Worm (Caenorhabditis elegans): Measurements from ENCODE around the gene F01D5.7.

The F01D5.7 gene

ce11 chrII:14044199-14044598 lies 35.7 kb downstream of the F01D5.7 start:
- TF ChIP-seq bed-3 (GFP tag; optimal IDR thresholded peaks at IDR 0.05): no peak
- no peak for TF ChIP-seq nhr-28 (tag; optimal IDR thresholded peaks at IDR 0.05)
- peak; percentile 3 for TF ChIP-seq unc-120 (tag; optimal IDR thresholded peaks at IDR 0.05; ENCODE audit: poor library complexity, severe bottlenecking)

- TF ChIP-seq nhr-2 (tag; optimal IDR thresholded peaks at IDR 0.05): no peak
These were observed 36.8 kb downstream of the F01D5.7 start for ce11 chrII:14045235-14045634.

ce11 chrII:14045934-14046470 lies 37.5 kb downstream of the F01D5.7 start:
- TF ChIP-seq mab-5 (tag; optimal IDR thresholded peaks at IDR 0.05) (no peak), tbx-8 (GFP tag; optimal IDR thresholded peaks at IDR 0.05) (no peak), bed-3 (GFP tag; optimal IDR thresholded peaks at IDR 0.05) (no peak), lin-32 (GFP tag; optimal IDR thresholded peaks at IDR 0.05) (no peak), blmp-1 (tag; optimal IDR thresholded peaks at IDR 0.05) (no peak), unc-39 (tag; optimal IDR thresholded peaks at IDR 0.05) (no peak), nhr-28 (tag; optimal IDR thresholded peaks at IDR 0.05) (no peak), ces-1 (GFP tag; optimal IDR thresholded peaks at IDR 0.05) (no peak), sptf-1 (tag; optimal IDR thresholded peaks at IDR 0.05) (no peak), M03D4.4 (tag; optimal IDR thresholded peaks at IDR 0.05) (no peak), nhr-76 (tag; optimal IDR thresholded peaks at IDR 0.05) (no peak), flh-1 (GFP tag; optimal IDR thresholded peaks at IDR 0.05) (no peak), ceh-43 (GFP tag; optimal IDR thresholded peaks at IDR 0.05) (no peak), unc-62 (GFP tag; optimal IDR thresholded peaks at IDR 0.05) (no peak), ham-2 (GFP tag; optimal IDR thresholded peaks at IDR 0.05) (no peak), pha-4 (tag; optimal IDR thresholded peaks at IDR 0.05) (no peak), ztf-11 (tag; optimal IDR thresholded peaks at IDR 0.05) (no peak), ceh-83 (GFP tag; optimal IDR thresholded peaks at IDR 0.05) (no peak)

- TF ChIP-seq ceh-43 (GFP tag; optimal IDR thresholded peaks at IDR 0.05): no peak
- peak; percentile 33 for TF ChIP-seq blmp-1 (tag; optimal IDR thresholded peaks at IDR 0.05)
- TF ChIP-seq hlh-1 (tag; optimal IDR thresholded peaks at IDR 0.05): peak; percentile 5
These were observed 38.0 kb downstream of the F01D5.7 start for ce11 chrII:14046491-14046890.

ce11 chrII:14049097-14049496 lies 40.6 kb downstream of the F01D5.7 start:
- TF ChIP-seq hlh-1 (tag; optimal IDR thresholded peaks at IDR 0.05) (peak; percentile 90), unc-62 (GFP tag; optimal IDR thresholded peaks at IDR 0.05) (peak; percentile 68), unc-120 (tag; optimal IDR thresholded peaks at IDR 0.05; ENCODE audit: poor library complexity, severe bottlenecking) (peak; percentile 65), elt-1 (tag; optimal IDR thresholded peaks at IDR 0.05; ENCODE audit: borderline replicate concordance, insufficient read depth) (peak; percentile 30), lin-13 (tag; optimal IDR thresholded peaks at IDR 0.05) (no peak), ham-2 (GFP tag; optimal IDR thresholded peaks at IDR 0.05) (peak; percentile 30), nhr-2 (tag; optimal IDR thresholded peaks at IDR 0.05) (no peak), ceh-43 (GFP tag; optimal IDR thresholded peaks at IDR 0.05) (no peak)

- TF ChIP-seq cnd-1 (tag; optimal IDR thresholded peaks at IDR 0.05) (peak; percentile 52), mls-2 (tag; optimal IDR thresholded peaks at IDR 0.05) (no peak), bed-3 (GFP tag; optimal IDR thresholded peaks at IDR 0.05) (no peak), drap-1 (GFP tag; optimal IDR thresholded peaks at IDR 0.05) (no peak), unc-120 (tag; optimal IDR thresholded peaks at IDR 0.05; ENCODE audit: poor library complexity, severe bottlenecking) (peak; percentile 69), flh-1 (GFP tag; optimal IDR thresholded peaks at IDR 0.05) (no peak), unc-62 (GFP tag; optimal IDR thresholded peaks at IDR 0.05) (no peak), mab-5 (tag; optimal IDR thresholded peaks at IDR 0.05) (no peak), nhr-12 (tag; optimal IDR thresholded peaks at IDR 0.05) (no peak), lin-13 (tag; optimal IDR thresholded peaks at IDR 0.05) (no peak), nhr-237 (tag; optimal IDR thresholded peaks at IDR 0.05) (peak; percentile 26), nhr-28 (tag; optimal IDR thresholded peaks at IDR 0.05) (no peak), tbx-8 (GFP tag; optimal IDR thresholded peaks at IDR 0.05) (no peak), unc-39 (tag; optimal IDR thresholded peaks at IDR 0.05) (no peak), elt-1 (tag; optimal IDR thresholded peaks at IDR 0.05; ENCODE audit: borderline replicate concordance, insufficient read depth) (peak; percentile 23), snpc-4 (tag; optimal IDR thresholded peaks at IDR 0.05) (no peak), ham-2 (GFP tag; optimal IDR thresholded peaks at IDR 0.05) (peak; percentile 13), mep-1 (tag; optimal IDR thresholded peaks at IDR 0.05) (peak; percentile 56), nhr-76 (tag; optimal IDR thresholded peaks at IDR 0.05) (no peak), ceh-83 (GFP tag; optimal IDR thresholded peaks at IDR 0.05) (no peak), ztf-11 (tag; optimal IDR thresholded peaks at IDR 0.05) (no peak), lsy-2 (tag; optimal IDR thresholded peaks at IDR 0.05) (no peak), pha-4 (tag; optimal IDR thresholded peaks at IDR 0.05) (no peak), ceh-43 (GFP tag; optimal IDR thresholded peaks at IDR 0.05) (no peak), elt-3 (tag; optimal IDR thresholded peaks at IDR 0.05) (no peak), nhr-2 (tag; optimal IDR thresholded peaks at IDR 0.05) (no peak), zip-8 (tag; optimal IDR thresholded peaks at IDR 0.05) (no peak), ceh-39 (tag; optimal IDR thresholded peaks at IDR 0.05) (no peak), lin-32 (GFP tag; optimal IDR thresholded peaks at IDR 0.05) (no peak), sptf-1 (tag; optimal IDR thresholded peaks at IDR 0.05) (no peak), blmp-1 (tag; optimal IDR thresholded peaks at IDR 0.05) (no peak), ces-1 (GFP tag; optimal IDR thresholded peaks at IDR 0.05) (no peak), M03D4.4 (tag; optimal IDR thresholded peaks at IDR 0.05) (no peak), sem-2 (GFP tag; optimal IDR thresholded peaks at IDR 0.05) (no peak), hlh-1 (tag; optimal IDR thresholded peaks at IDR 0.05) (peak; percentile 75)
These were observed 42.0 kb downstream of the F01D5.7 start for ce11 chrII:14050506-14050905.

Data from whole organism, mixed stage, embryonic.